Fruit fly (Drosophila melanogaster): ENCODE data around the gene CG18528.

DNA sequence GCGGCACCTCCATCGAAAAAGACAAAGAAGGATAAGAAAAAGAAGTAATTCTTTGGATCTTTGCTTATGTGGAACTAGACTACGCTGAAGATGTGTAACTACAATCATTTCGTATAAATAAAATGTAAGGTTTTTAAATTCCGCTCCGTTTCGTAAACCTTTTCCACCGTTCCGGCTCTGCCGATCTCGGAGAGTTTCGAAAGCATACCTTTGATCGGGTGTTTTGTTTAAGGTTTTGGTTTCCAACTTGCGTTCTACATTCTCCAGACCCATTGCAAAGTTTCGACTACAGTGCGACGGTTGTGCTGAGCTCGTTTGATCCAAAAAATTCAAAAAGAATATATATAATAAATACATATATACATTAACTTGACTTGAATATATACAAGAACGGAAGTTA, 23.3 kb downstream of the CG18528 start, which contains the start of gene CG6432:
- TF ChIP-seq CG14711 (tag; optimal IDR thresholded peaks at IDR 0.05) (no peak), tj (GFP tag; optimal IDR thresholded peaks at IDR 0.05) (no peak), Clk (GFP tag; optimal IDR thresholded peaks at IDR 0.05) (no peak), cic (GFP tag; optimal IDR thresholded peaks at IDR 0.05) (no peak), Hr96 (GFP tag; optimal IDR thresholded peaks at IDR 0.05) (no peak), CG5204 (GFP tag; optimal IDR thresholded peaks at IDR 0.05) (no peak), CG12768 (GFP tag; optimal IDR thresholded peaks at IDR 0.05) (no peak), cnc (optimal IDR thresholded peaks at IDR 0.05) (no peak), toe (GFP tag; optimal IDR thresholded peaks at IDR 0.05) (no peak), kay (GFP tag; ENCODE audit: borderline replicate concordance) (no peak), CG7045 (GFP tag; optimal IDR thresholded peaks at IDR 0.05) (no peak), CG7101 (tag; optimal IDR thresholded peaks at IDR 0.05) (no peak)
